Worm (Caenorhabditis elegans): ENCODE data around the gene uso-1.
"Not testable (repeated sequence)": the region's sequence is repeated elsewhere in the genome, so short reads cannot be mapped to it uniquely, and the experiment has no call there.

Gene uso-1

ce11 chrIV:13453509-13453908 lies 1.1 kb downstream of the uso-1 start:
- TF ChIP-seq W03F9.2 (tag; optimal IDR thresholded peaks at IDR 0.05) = no peak
- TF ChIP-seq dao-5 (tag; optimal IDR thresholded peaks at IDR 0.05) = no peak
- TF ChIP-seq him-1 (tag; optimal IDR thresholded peaks at IDR 0.05) = no peak

DNA sequence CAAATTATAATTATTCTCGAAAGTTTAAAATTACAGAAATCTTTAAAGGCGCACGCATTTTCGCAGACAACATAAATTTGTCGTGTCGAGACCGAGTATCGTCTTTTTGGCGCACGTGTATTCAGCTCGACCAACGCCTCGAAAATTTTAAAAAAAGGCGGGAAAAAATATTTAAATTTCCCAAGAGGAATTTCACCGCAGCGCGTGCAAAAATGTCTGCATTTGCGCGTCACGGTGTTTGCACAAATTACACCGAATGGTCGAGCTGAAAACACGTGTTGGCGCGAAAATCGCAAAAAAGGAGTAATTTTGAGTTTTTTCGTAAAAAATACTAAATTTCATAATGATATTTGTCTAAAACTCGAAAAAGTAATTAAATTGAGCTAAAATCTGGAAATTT lies 3.9 kb downstream of the uso-1 start:
- TF ChIP-seq W03F9.2 (tag; optimal IDR thresholded peaks at IDR 0.05) (no peak), him-1 (tag; optimal IDR thresholded peaks at IDR 0.05) (no peak), dao-5 (tag; optimal IDR thresholded peaks at IDR 0.05) (no peak)

- TF ChIP-seq him-1 (tag; optimal IDR thresholded peaks at IDR 0.05) (no peak), W03F9.2 (tag; optimal IDR thresholded peaks at IDR 0.05) (no peak), dao-5 (tag; optimal IDR thresholded peaks at IDR 0.05) (no peak)
These were observed 9.3 kb downstream of the uso-1 start, which contains the start of gene mam-3 for ce11 chrIV:13445275-13445674. TSS of gene mam-3 (minus strand) at chrIV:13445375.

- not testable (repeated sequence) for TF ChIP-seq dao-5, W03F9.2, him-1 (tag; optimal IDR thresholded peaks at IDR 0.05)
These were observed 20.7 kb downstream of the uso-1 start, which contains the start of gene K09B11.5 for ce11 chrIV:13433904-13434303. TSS of gene K09B11.5 (minus strand) at chrIV:13434004.

DNA sequence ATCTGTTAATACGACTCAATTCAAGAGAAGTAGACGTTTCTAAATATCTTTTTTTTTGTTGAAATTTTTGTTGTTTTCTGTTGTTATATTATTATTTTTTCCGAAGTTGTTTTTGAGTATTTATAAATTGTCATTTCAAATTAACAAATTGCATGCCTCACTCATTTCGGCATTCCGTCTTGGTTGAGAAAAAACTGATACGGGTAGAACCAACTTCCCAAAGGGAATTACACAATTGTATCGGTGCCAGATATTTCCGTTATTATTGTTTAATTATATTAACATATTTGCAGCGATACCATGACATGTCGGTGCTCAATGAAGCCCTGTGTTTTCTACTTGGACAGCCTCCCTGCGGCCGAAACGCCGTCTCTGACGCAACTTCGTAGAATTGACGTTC lies 25.4 kb downstream of the uso-1 start, which contains the start of gene K09B11.4:
TSS of gene K09B11.4 (plus strand) at position 301 of the 400 bp plus-strand sequence.
- no peak for TF ChIP-seq him-1 (tag; optimal IDR thresholded peaks at IDR 0.05)
- TF ChIP-seq dao-5 (tag; optimal IDR thresholded peaks at IDR 0.05) = no peak
- no peak for TF ChIP-seq W03F9.2 (tag; optimal IDR thresholded peaks at IDR 0.05)

DNA sequence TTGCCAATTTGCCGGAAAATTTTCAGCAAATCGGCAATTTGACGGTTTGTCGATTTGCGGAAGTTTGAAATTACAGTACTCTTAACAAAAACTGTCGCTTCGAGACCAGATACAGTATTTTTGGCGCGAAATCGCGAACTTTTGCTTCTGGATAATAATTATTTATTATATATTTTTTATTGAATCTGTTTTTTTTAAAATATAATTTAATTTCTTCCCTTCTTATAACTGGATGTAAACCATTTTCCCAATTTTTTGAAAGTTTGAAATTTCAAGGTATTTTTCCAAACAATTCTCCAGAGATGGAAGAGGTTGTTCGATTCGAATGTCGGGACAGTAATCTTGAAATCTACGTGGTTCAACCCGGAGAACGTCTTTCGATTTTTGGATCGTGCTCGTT lies 32.4 kb downstream of the uso-1 start, which contains the start of gene nol-9:
TSS of gene nol-9 (plus strand) at position 301 of the 400 bp plus-strand sequence.
- no peak for TF ChIP-seq W03F9.2 (tag; optimal IDR thresholded peaks at IDR 0.05)
- TF ChIP-seq him-1 (tag; optimal IDR thresholded peaks at IDR 0.05) = no peak
- no peak for TF ChIP-seq dao-5 (tag; optimal IDR thresholded peaks at IDR 0.05)

DNA sequence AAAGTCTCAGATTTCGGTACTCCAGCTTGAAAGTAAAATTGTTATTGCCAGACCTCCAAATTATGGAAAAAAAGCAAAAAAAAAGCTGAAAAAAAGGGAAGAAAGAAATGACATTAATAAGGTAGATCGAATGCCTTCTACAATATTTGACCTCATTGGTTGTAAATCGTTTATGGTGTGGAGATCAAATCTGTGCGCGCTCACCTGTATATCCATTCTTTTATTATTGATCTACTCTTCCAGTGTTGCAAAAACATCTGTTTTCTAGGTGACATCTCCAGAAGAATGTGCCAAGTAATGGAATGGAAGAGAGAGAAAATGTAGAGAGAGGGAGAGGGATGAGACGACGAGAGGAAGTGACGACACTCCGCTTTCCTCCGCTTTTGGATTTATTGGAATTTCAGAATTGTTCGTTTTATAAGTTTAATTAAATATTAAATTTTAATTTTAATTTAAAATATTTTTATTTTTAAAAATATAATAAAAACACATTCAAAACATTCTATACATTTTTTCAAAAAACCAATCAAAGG lies 38.8 kb downstream of the uso-1 start, which contains the start of the genes pik-1 and aptf-2:
TSS of gene pik-1 (plus strand) at position 303 of the 533 bp plus-strand sequence.
TSS of gene aptf-2 (minus strand) at position 313 of the 533 bp plus-strand sequence.
- TF ChIP-seq dao-5 (tag; optimal IDR thresholded peaks at IDR 0.05) = no peak
- TF ChIP-seq W03F9.2 (tag; optimal IDR thresholded peaks at IDR 0.05) = no peak
- TF ChIP-seq him-1 (tag; optimal IDR thresholded peaks at IDR 0.05) = no peak

- TF ChIP-seq him-1 (tag; optimal IDR thresholded peaks at IDR 0.05) (no peak), dao-5 (tag; optimal IDR thresholded peaks at IDR 0.05) (no peak), W03F9.2 (tag; optimal IDR thresholded peaks at IDR 0.05) (no peak)
These were observed 41.7 kb downstream of the uso-1 start, which contains the start of gene gcl-1 for ce11 chrIV:13412845-13413383. TSS of gene gcl-1 (minus strand) at chrIV:13412895.

- TF ChIP-seq him-1 (tag; optimal IDR thresholded peaks at IDR 0.05) (no peak), dao-5 (tag; optimal IDR thresholded peaks at IDR 0.05) (no peak), W03F9.2 (tag; optimal IDR thresholded peaks at IDR 0.05) (no peak)
These were observed 46.6 kb downstream of the uso-1 start, which contains the start of gene Y62E10A.19 for ce11 chrIV:13408018-13408417. TSS of gene Y62E10A.19 (minus strand) at chrIV:13408306.

DNA sequence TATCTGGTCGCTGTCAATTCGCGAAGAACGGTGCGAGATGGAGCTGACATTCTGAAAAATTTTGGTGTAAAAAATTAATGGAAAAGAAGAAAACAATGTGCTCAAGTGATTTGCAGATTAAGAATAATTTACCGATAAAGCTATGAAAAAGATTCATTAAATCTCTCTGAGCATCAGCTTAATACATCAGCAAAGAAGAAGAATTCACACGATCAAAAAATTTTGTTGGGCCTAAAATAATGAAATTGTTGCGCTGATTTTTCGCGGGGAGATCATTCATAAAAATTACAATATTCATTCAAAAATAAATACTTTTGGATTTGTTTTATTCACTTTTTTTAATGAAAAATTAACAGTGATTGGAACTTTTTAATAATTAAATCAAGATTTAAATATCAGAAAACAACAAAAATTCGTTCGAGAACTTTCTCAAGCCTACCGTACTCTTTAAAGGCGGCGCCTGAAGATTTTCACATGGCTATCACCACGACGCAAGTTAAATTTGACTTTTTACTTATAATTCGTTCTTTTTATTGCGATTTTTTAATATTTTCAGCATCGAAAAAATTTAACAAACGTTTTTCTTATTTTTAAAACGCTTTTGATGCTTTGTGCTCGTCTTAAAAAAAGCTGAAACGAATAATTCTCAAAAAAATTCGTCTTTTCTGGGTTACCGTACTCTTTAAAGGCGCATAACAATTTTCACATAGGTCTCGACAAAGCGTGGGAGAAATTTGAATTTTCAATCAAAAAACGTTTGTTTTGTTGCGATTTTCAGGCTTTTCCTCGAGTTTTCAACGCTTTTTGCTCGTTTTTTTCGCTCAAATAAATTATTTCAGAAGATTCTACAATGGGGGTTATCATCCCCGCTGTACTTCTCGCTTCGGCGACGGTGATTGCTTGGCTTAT lies 53.9 kb downstream of the uso-1 start, which contains the start of the genes memi-2 and cyp-31A5:
TSS of gene memi-2 (minus strand) at position 51 of the 909 bp plus-strand sequence.
TSS of gene cyp-31A5 (plus strand) at position 834 of the 909 bp plus-strand sequence.
- TF ChIP-seq him-1 (tag; optimal IDR thresholded peaks at IDR 0.05) (no peak), W03F9.2 (tag; optimal IDR thresholded peaks at IDR 0.05) (no peak), dao-5 (tag; optimal IDR thresholded peaks at IDR 0.05) (no peak)

- TF ChIP-seq him-1 (tag; optimal IDR thresholded peaks at IDR 0.05) = no peak
- no peak for TF ChIP-seq W03F9.2 (tag; optimal IDR thresholded peaks at IDR 0.05)
- TF ChIP-seq dao-5 (tag; optimal IDR thresholded peaks at IDR 0.05) = no peak
These were observed 55.9 kb downstream of the uso-1 start, which contains the start of gene Y62E10A.13 for ce11 chrIV:13398728-13399127. TSS of gene Y62E10A.13 (minus strand) at chrIV:13399053.

DNA sequence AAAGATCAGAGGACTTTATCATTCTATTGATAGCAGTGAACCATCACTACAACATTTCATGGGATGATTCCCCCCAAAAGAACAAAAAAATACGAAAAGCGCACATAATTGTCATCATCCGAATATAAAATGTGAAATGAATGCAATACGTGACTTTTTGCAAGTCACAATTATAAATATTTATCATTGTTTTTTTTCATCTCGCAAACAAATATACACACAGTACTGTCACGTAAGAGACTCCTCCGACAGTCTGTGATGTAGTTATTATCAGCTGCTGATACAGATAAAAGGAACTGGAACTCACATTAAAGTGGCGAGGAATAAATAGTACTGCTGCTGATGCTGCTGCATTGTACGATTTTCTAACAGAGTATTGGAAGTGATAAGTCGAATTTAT lies 58.2 kb downstream of the uso-1 start:
- no peak for TF ChIP-seq W03F9.2 (tag; optimal IDR thresholded peaks at IDR 0.05)
- TF ChIP-seq dao-5 (tag; optimal IDR thresholded peaks at IDR 0.05) = no peak
